Worm (Caenorhabditis elegans) whole organism, L3 larva: Measurements from ENCODE around the gene popl-1.

Experiments used
- R02D3.7 ChIP-seq: fragments of 150-350 bp; optimal IDR thresholded peaks from 2 replicates; lab custom pipeline; 2014; ENCODE audit warnings: missing biosample characterization, missing genetic modification characterization
- ZK546.5 ChIP-seq: sonication (generic microtip); optimal IDR thresholded peaks from 2 replicates; lab custom pipeline; 2017; ENCODE audit warnings: missing biosample characterization, missing genetic modification characterization
- aly-2 ChIP-seq: fragments of 150-350 bp; optimal IDR thresholded peaks from 2 replicates; lab custom pipeline; 2014; ENCODE audit warnings: missing biosample characterization, missing genetic modification characterization
- ceh-28 ChIP-seq: fragments of 150-350 bp; optimal IDR thresholded peaks from 2 replicates; lab custom pipeline; 2014; ENCODE audit warnings: missing biosample characterization, missing genetic modification reagents, missing genetic modification characterization
- ceh-82 ChIP-seq: fragments of 150-350 bp; optimal IDR thresholded peaks from 2 replicates; lab custom pipeline; 2014; ENCODE audit warnings: missing biosample characterization, missing genetic modification characterization
- ceh-9 ChIP-seq: sonication (generic microtip); optimal IDR thresholded peaks from 2 replicates; lab custom pipeline; 2018; ENCODE audit warnings: missing biosample characterization, missing genetic modification characterization
- daf-12 ChIP-seq: fragments of 150-350 bp; optimal IDR thresholded peaks from 2 replicates; lab custom pipeline; 2014; ENCODE audit warnings: missing biosample characterization, missing genetic modification reagents, missing genetic modification characterization
- egl-27 ChIP-seq: sonication (generic microtip); optimal IDR thresholded peaks from 4 replicates; lab custom pipeline; 2017; ENCODE audit warnings: missing biosample characterization, missing genetic modification reagents, missing genetic modification characterization
- egl-5 ChIP-seq: fragments of 150-350 bp; optimal IDR thresholded peaks from 2 replicates; lab custom pipeline; 2017; ENCODE audit warnings: missing biosample characterization, missing genetic modification reagents, missing genetic modification characterization, inconsistent platforms
- elt-2 ChIP-seq: sonication (generic microtip); optimal IDR thresholded peaks from 2 replicates; lab custom pipeline; 2016; ENCODE audit warnings: missing genetic modification reagents, mild to moderate bottlenecking, missing genetic modification characterization, missing compliant biosample characterization
- elt-3 ChIP-seq, 3 experiments: fragments of 150-350 bp in 1 of 3; sonication (generic microtip) in 2 of 3; optimal IDR thresholded peaks; 2 replicates in 2 of 3; 4 replicates in 1 of 3; lab custom pipeline; 2014 to 2017; ENCODE audit warnings: missing biosample characterization in 3 of 3, missing genetic modification characterization in 3 of 3
- fkh-10 ChIP-seq: sonication (generic microtip); optimal IDR thresholded peaks from 2 replicates; lab custom pipeline; 2017; ENCODE audit warnings: missing biosample characterization, missing genetic modification reagents, missing genetic modification characterization
- fos-1 ChIP-seq: fragments of 150-350 bp; optimal IDR thresholded peaks from 2 replicates; lab custom pipeline; 2014; ENCODE audit warnings: missing biosample characterization, missing genetic modification characterization
- lin-15B ChIP-seq: fragments of 150-350 bp; optimal IDR thresholded peaks from 2 replicates; lab custom pipeline; 2014; ENCODE audit warnings: missing biosample characterization, missing genetic modification characterization
- lin-39 ChIP-seq: fragments of 150-350 bp; optimal IDR thresholded peaks from 2 replicates; lab custom pipeline; 2018; ENCODE audit warnings: missing biosample characterization, missing genetic modification reagents, missing genetic modification characterization
- lsy-12 ChIP-seq: sonication (generic microtip); optimal IDR thresholded peaks from 2 replicates; lab custom pipeline; 2016; ENCODE audit warnings: mild to moderate bottlenecking, missing genetic modification characterization, missing compliant biosample characterization
- mdl-1 ChIP-seq: fragments of 150-350 bp; optimal IDR thresholded peaks from 2 replicates; lab custom pipeline; 2014; ENCODE audit warnings: missing biosample characterization, missing genetic modification characterization
- mml-1 ChIP-seq: fragments of 150-350 bp; sonication (generic microtip); optimal IDR thresholded peaks from 3 replicates; lab custom pipeline; 2014; ENCODE audit warnings: missing biosample characterization, missing genetic modification characterization
- nhr-11 ChIP-seq: fragments of 150-350 bp; optimal IDR thresholded peaks from 2 replicates; lab custom pipeline; 2014; ENCODE audit warnings: missing biosample characterization, missing genetic modification characterization
- nhr-23 ChIP-seq: fragments of 150-350 bp; optimal IDR thresholded peaks from 2 replicates; lab custom pipeline; 2014; ENCODE audit warnings: missing biosample characterization, missing genetic modification reagents, missing genetic modification characterization
- nhr-25 ChIP-seq: sonication (generic microtip); optimal IDR thresholded peaks from 2 replicates; lab custom pipeline; 2017; ENCODE audit warnings: missing biosample characterization, missing genetic modification characterization
- nhr-43 ChIP-seq: sonication (generic microtip); optimal IDR thresholded peaks from 2 replicates; lab custom pipeline; 2016; ENCODE audit warnings: mild to moderate bottlenecking, missing genetic modification characterization, missing compliant biosample characterization; ENCODE audit not compliant: poor library complexity, severe bottlenecking
- nhr-67 ChIP-seq: fragments of 150-350 bp; optimal IDR thresholded peaks from 2 replicates; lab custom pipeline; 2014; ENCODE audit warnings: missing biosample characterization, missing genetic modification characterization
- nhr-76 ChIP-seq: fragments of 150-350 bp; sonication (generic microtip); optimal IDR thresholded peaks from 5 replicates; lab custom pipeline; 2014; ENCODE audit warnings: missing biosample characterization, missing genetic modification characterization
- nhr-77 ChIP-seq: fragments of 150-350 bp; optimal IDR thresholded peaks from 2 replicates; lab custom pipeline; 2014; ENCODE audit warnings: missing biosample characterization, missing genetic modification characterization
- pha-4 ChIP-seq: fragments of 150-350 bp; optimal IDR thresholded peaks from 2 replicates; lab custom pipeline; 2014; ENCODE audit warnings: missing biosample characterization, missing genetic modification reagents, missing genetic modification characterization
- pqm-1 ChIP-seq: fragments of 150-350 bp; optimal IDR thresholded peaks from 2 replicates; lab custom pipeline; 2017; ENCODE audit warnings: missing biosample characterization, missing genetic modification characterization, inconsistent platforms
- skn-1 ChIP-seq: fragments of 150-350 bp; optimal IDR thresholded peaks from 2 replicates; lab custom pipeline; 2014; ENCODE audit warnings: missing biosample characterization, missing genetic modification characterization
- snpc-4 ChIP-seq: fragments of 150-350 bp; optimal IDR thresholded peaks from 2 replicates; lab custom pipeline; 2014; ENCODE audit warnings: missing biosample characterization, missing genetic modification characterization
- tbx-2 ChIP-seq: sonication (generic microtip); optimal IDR thresholded peaks from 2 replicates; lab custom pipeline; 2016; ENCODE audit warnings: mild to moderate bottlenecking, missing genetic modification characterization, missing compliant biosample characterization
- unc-39 ChIP-seq: sonication (generic microtip); optimal IDR thresholded peaks from 4 replicates; lab custom pipeline; 2017; ENCODE audit warnings: missing biosample characterization, missing genetic modification characterization
- unc-62 ChIP-seq: fragments of 150-350 bp; sonication (generic microtip); optimal IDR thresholded peaks from 4 replicates; lab custom pipeline; 2014; ENCODE audit warnings: missing biosample characterization, missing genetic modification reagents, missing genetic modification characterization
- zag-1 ChIP-seq: fragments of 150-350 bp; optimal IDR thresholded peaks from 2 replicates; lab custom pipeline; 2014; ENCODE audit warnings: missing biosample characterization, missing genetic modification characterization
- ztf-11 ChIP-seq: fragments of 150-350 bp; optimal IDR thresholded peaks from 2 replicates; lab custom pipeline; 2014; ENCODE audit warnings: missing biosample characterization, missing genetic modification characterization

The popl-1 gene

DNA sequence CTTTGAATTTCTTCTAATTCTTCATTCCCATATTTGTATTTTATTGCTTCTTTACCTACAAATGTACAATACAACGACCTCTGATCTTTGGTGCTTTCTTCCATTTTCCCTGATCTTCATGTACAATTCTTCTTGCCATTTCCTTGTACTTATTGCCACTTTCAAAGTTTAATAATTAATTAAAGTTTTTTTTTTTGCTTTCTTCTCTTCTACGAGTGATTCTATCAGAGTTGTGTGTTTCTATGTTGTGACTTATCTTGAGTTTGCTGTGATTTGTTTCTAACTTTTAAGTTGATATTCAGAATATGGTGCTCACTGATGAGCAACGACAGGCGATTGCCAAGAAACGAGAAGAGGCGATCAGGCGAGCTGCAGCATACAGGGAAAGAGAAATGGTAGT is 40.1 kb downstream of the popl-1 start, which contains the start of gene smrc-1:
smrc-1 (plus strand) TSS at position 301 of the 400 bp plus-strand sequence.
- TF ChIP-seq pqm-1 (tag; lab: Kevin White, UChicago) (no peak), fkh-10 (GFP tag; lab: Kevin White, UChicago) (no peak), lsy-12 (tag; lab: Kevin White, UChicago) (no peak), zag-1 (tag; lab: Kevin White, UChicago) (no peak)
- TF ChIP-seq, all 47 proteins: peak for 0

DNA sequence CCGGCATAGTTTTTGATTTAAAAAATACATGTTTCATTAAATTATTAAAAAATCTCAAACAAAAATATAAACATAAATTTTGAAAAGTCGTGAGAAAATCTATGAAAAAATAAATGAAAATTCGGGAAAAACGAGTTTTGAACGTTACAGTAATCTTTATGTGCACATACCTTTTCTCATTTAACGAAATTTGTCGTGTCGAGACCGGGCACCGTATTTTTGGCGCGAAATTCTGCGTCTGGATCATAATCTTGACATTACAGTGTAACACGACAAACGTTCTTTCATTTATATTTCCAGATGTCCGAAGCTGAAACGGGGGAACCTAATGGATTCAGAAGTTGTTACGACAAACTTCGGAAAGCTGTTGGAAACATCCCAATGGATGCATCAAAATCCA is 41.2 kb downstream of the popl-1 start, which contains the start of gene C16A3.2:
C16A3.2 (plus strand) TSS at position 301 of the 400 bp plus-strand sequence.
- TF ChIP-seq unc-39 (tag; lab: Kevin White, UChicago) (no peak), elt-3 (tag; optimal IDR thresholded peaks at IDR 0.05; lab: Kevin White, UChicago) (no peak), nhr-43 (tag; lab: Kevin White, UChicago) (no peak), egl-27 (tag; lab: Kevin White, UChicago) (no peak), aly-2 (tag; lab: Kevin White, UChicago) (no peak), zag-1 (tag; lab: Kevin White, UChicago) (no peak), mml-1 (tag; lab: Kevin White, UChicago) (no peak), ztf-11 (tag; lab: Kevin White, UChicago) (no peak), ZK546.5 (tag; lab: Kevin White, UChicago) (no peak), lin-15B (tag; lab: Kevin White, UChicago) (no peak), ceh-9 (tag; lab: Kevin White, UChicago) (no peak), nhr-76 (tag; lab: Kevin White, UChicago) (no peak), fkh-10 (GFP tag; lab: Kevin White, UChicago) (no peak), lin-39 (no peak), ceh-82 (tag; lab: Kevin White, UChicago) (no peak), ceh-28 (tag; lab: Kevin White, UChicago) (no peak), tbx-2 (no peak), snpc-4 (tag; lab: Kevin White, UChicago) (no peak), lsy-12 (tag; lab: Kevin White, UChicago) (no peak)

ce11 chrIII:6382987-6383602 is 47.6 kb downstream of the popl-1 start, which contains the start of gene let-716:
let-716 (plus strand) TSS chrIII:6383552.
- TF ChIP-seq skn-1 (tag; lab: Kevin White, UChicago) (no peak), lin-15B (tag; lab: Kevin White, UChicago) (peak; percentile 24), elt-2 (peak; percentile 7), daf-12 (tag; lab: Kevin White, UChicago) (no peak), egl-5 (tag; lab: Kevin White, UChicago) (no peak), nhr-76 (tag; lab: Kevin White, UChicago) (no peak), pha-4 (tag; lab: Kevin White, UChicago) (no peak), unc-62 (GFP tag; lab: Kevin White, UChicago) (no peak), egl-27 (tag; lab: Kevin White, UChicago) (no peak), nhr-77 (tag; lab: Kevin White, UChicago) (no peak), nhr-11 (tag; lab: Kevin White, UChicago) (no peak), nhr-25 (tag; lab: Kevin White, UChicago) (no peak), fkh-10 (GFP tag; lab: Kevin White, UChicago) (no peak), pqm-1 (tag; lab: Kevin White, UChicago) (no peak), R02D3.7 (tag; lab: Kevin White, UChicago) (no peak), ceh-28 (tag; lab: Kevin White, UChicago) (no peak), lin-39 (no peak), nhr-67 (tag; lab: Kevin White, UChicago) (no peak), zag-1 (tag; lab: Kevin White, UChicago) (no peak), fos-1 (no peak), ceh-9 (tag; lab: Kevin White, UChicago) (no peak), nhr-23 (tag; lab: Kevin White, UChicago) (peak; percentile 22), mdl-1 (tag; lab: Kevin White, UChicago) (no peak)
